Fruit fly (Drosophila melanogaster): ENCODE measurements around the gene CG13135.

DNA sequence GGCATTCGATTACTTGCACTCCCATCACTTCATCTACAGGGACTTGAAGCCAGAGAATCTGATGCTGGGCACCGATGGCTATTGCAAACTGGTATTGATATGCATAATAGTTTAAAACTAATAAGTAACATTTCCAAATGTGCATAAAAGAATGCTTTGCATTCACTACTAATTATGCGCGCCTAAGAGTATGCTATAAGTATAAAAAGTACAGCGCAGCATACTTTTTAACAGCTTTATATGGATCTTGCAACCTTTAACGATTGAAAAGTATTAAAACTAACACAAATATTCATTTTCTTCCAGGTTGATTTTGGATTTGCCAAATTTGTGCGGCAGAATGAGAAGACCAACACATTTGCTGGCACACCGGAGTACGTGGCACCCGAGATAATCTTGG, 31.8 kb upstream of the CG13135 start:
- TF ChIP-seq usp (GFP tag; optimal IDR thresholded peaks at IDR 0.05) (no peak), Vsx2 (GFP tag; optimal IDR thresholded peaks at IDR 0.05; ENCODE audit: partially characterized antibody) (no peak), sage (GFP tag; optimal IDR thresholded peaks at IDR 0.05) (no peak), lola (GFP tag; optimal IDR thresholded peaks at IDR 0.05) (no peak), dmrt93B (GFP tag; optimal IDR thresholded peaks at IDR 0.05) (no peak), GATAd (GFP tag; optimal IDR thresholded peaks at IDR 0.05) (no peak), br (GFP tag; optimal IDR thresholded peaks at IDR 0.05) (no peak), CG9705 (GFP tag; optimal IDR thresholded peaks at IDR 0.05) (no peak)

Data from whole organism, wandering third instar larva.